Fruit fly (Drosophila melanogaster) whole organism: Measurements from ENCODE around the gene GAPsec.

Experiments used
- CG8478 ChIP-seq: fragments of >200 bp; optimal IDR thresholded peaks from 2 replicates; lab custom pipeline; 2018; ENCODE audit warnings: inconsistent platforms
- Dll ChIP-seq: fragments of >200 bp; optimal IDR thresholded peaks from 2 replicates; lab custom pipeline; 2017
- EcR ChIP-seq, 2 experiments: fragments of >200 bp; optimal IDR thresholded peaks; 2 replicates each; lab custom pipeline; 2017; ENCODE audit warnings: missing biosample characterization in 2 of 2, missing genetic modification characterization in 2 of 2, missing genetic modification reagents in 2 of 2
- pan ChIP-seq: fragments of >200 bp; optimal IDR thresholded peaks from 2 replicates; lab custom pipeline; 2017
- usp ChIP-seq: fragments of >200 bp; optimal IDR thresholded peaks from 2 replicates; lab custom pipeline; 2017; ENCODE audit warnings: missing biosample characterization, missing genetic modification characterization, mixed read lengths

dm6 chr3L:8648836-8649235 is 25.1 kb upstream of the GAPsec start, which contains the start of gene Arr2:
- TF ChIP-seq usp (GFP tag; lab: Kevin White, UChicago) = no peak
- no peak for TF ChIP-seq Dll
- no peak for TF ChIP-seq CG8478 (lab: Kevin White, UChicago)
- no peak for TF ChIP-seq pan (lab: Kevin White, UChicago)
- no peak for TF ChIP-seq EcR (GFP tag; optimal IDR thresholded peaks at IDR 0.05; lab: Kevin White, UChicago)
